Worm (Caenorhabditis elegans): Measurements from ENCODE around the gene emc-1.

- TF ChIP-seq ztf-29 (GFP tag; IDR thresholded peaks at IDR 0.05) = no peak
- TF ChIP-seq cog-1 (tag; optimal IDR thresholded peaks at IDR 0.05) = no peak
- TF ChIP-seq flt-1 (GFP tag; IDR thresholded peaks at IDR 0.05) = no peak
- TF ChIP-seq ref-1 (GFP tag; conservative IDR thresholded peaks at IDR 0.05) = no peak
- TF ChIP-seq tab-1 (GFP tag; IDR thresholded peaks at IDR 0.05) = no peak
Observed at ce11 chrII:1500286-1500840, at the start of gene emc-1.

All from whole organism, midembryonic.